Worm (Caenorhabditis elegans): ENCODE results near the gene set-14.
A peak's percentile ranks its signal among the peaks of the same experiment; 100 is the strongest.

The set-14 gene

DNA sequence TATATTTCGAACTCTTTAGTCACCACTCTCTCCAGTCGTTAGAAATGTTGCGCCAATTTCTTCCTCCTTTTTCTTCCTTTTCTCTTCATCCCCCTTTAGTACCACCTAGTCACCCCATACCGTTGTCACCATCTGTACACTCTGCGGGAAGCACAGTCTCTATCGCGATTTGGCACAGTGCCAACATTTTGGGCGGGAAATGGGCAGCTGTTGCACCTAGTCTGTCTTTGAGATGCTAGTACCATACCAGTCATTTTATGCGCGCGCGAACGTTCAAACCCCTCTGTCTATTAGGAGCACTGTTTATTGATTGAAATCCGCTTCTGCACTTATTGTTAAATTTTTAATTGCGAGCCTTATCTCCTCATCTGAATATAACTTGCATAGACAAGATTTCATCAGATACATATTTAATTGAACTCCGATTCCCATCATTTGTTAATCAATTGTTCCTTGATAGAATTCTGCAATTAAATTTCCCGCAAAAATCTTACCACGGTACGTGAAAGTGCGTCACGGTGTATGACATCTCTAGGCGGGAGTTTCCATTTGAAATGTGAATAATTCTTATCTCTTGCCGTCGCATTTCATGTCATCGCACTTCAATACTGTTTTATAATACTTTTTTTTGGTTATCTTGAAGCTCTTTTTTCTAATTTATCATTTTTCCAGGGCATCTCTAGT, 11.2 kb downstream of the set-14 start, which contains the start of gene cdl-1 (continued):
- no peak for TF ChIP-seq daf-19 (GFP tag; conservative IDR thresholded peaks at IDR 0.05)
- no peak for TF ChIP-seq skn-1 (tag; optimal IDR thresholded peaks at IDR 0.05)
- no peak for TF ChIP-seq lir-3 (tag; optimal IDR thresholded peaks at IDR 0.05)
- TF ChIP-seq php-3 (GFP tag; IDR thresholded peaks at IDR 0.05), result no peak
- no peak for TF ChIP-seq F10B5.3 (tag; optimal IDR thresholded peaks at IDR 0.05)
- TF ChIP-seq ceh-44 (GFP tag; IDR thresholded peaks at IDR 0.05), result no peak
- TF ChIP-seq Y5F2A.4 (GFP tag; optimal IDR thresholded peaks at IDR 0.05), result no peak
- no peak for TF ChIP-seq ztf-11 (tag; optimal IDR thresholded peaks at IDR 0.05)
- TF ChIP-seq nhr-102 (tag; optimal IDR thresholded peaks at IDR 0.05), result peak; percentile 33
- TF ChIP-seq F37D6.2 (tag; optimal IDR thresholded peaks at IDR 0.05), result no peak
- TF ChIP-seq Y48G9A.11 (GFP tag; IDR thresholded peaks at IDR 0.05), result no peak
- no peak for TF ChIP-seq zag-1 (tag; optimal IDR thresholded peaks at IDR 0.05)
- no peak for TF ChIP-seq ceh-82 (tag; optimal IDR thresholded peaks at IDR 0.05)
- no peak for TF ChIP-seq hif-1 (tag; optimal IDR thresholded peaks at IDR 0.05)
- TF ChIP-seq ztf-7 (tag; optimal IDR thresholded peaks at IDR 0.05), result no peak
- no peak for TF ChIP-seq unc-39 (tag; optimal IDR thresholded peaks at IDR 0.05)
- no peak for TF ChIP-seq dmd-6 (GFP tag; IDR thresholded peaks at IDR 0.05)
- peak; percentile 4 for TF ChIP-seq nhr-77 (tag; optimal IDR thresholded peaks at IDR 0.05)
- peak; percentile 37 for TF ChIP-seq nhr-11 (tag; optimal IDR thresholded peaks at IDR 0.05)
- TF ChIP-seq ZK546.5 (tag; optimal IDR thresholded peaks at IDR 0.05), result no peak
- TF ChIP-seq lin-39 (tag; optimal IDR thresholded peaks at IDR 0.05), result no peak
- no peak for TF ChIP-seq tag-97 (GFP tag; IDR thresholded peaks at IDR 0.05)
- TF ChIP-seq lin-38 (GFP tag; IDR thresholded peaks at IDR 0.05), result peak; percentile 73
- TF ChIP-seq aly-2 (tag; optimal IDR thresholded peaks at IDR 0.05), result no peak
- TF ChIP-seq T20F7.1 (GFP tag; optimal IDR thresholded peaks at IDR 0.05), result no peak
- TF ChIP-seq unc-62 (GFP tag; optimal IDR thresholded peaks at IDR 0.05 in 1 of 2), result peak in 1 of 2 experiments; percentile 65
- TF ChIP-seq unc-62 (tag; optimal IDR thresholded peaks at IDR 0.05), result no peak
- peak; percentile 44 for TF ChIP-seq hlh-11 (tag; optimal IDR thresholded peaks at IDR 0.05)
- TF ChIP-seq dve-1 (tag; optimal IDR thresholded peaks at IDR 0.05; ENCODE audit: insufficient read depth), result no peak
- TF ChIP-seq mxl-3 (GFP tag; optimal IDR thresholded peaks at IDR 0.05), result no peak
- peak in 1 of 2 experiments; percentile 84 for TF ChIP-seq lsy-2 (tag; optimal IDR thresholded peaks at IDR 0.05)
- TF ChIP-seq F26F4.8 (GFP tag; conservative IDR thresholded peaks at IDR 0.05), result no peak
- TF ChIP-seq set-16 (GFP tag; IDR thresholded peaks at IDR 0.05), result no peak
- no peak for TF ChIP-seq daf-16 (GFP tag; optimal IDR thresholded peaks at IDR 0.05)
- peak; percentile 65 for TF ChIP-seq daf-16 (tag; optimal IDR thresholded peaks at IDR 0.05)

DNA sequence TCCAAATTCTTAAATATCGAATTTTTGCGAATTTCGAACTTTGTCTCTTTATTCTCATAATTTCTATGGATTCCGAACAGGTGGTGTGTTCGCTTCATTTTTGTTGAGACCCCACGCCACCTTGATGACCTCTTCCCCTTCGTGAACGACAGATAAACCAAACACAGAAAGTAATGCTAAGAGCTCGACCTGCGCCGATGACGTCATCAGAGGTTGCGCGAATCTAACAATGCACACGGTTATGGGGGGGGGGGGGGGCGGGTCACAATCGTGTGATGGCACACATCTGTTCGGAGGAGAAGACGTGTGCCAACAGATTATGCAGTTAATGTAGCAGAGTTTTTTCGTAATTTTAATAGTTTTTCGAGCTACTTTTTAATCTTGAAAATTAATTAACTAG, 11.8 kb downstream of the set-14 start:
- no peak for TF ChIP-seq dpl-1 (GFP tag; optimal IDR thresholded peaks at IDR 0.05)
- no peak for TF ChIP-seq lim-7 (GFP tag; IDR thresholded peaks at IDR 0.05)
- TF ChIP-seq T26A8.4 (GFP tag; IDR thresholded peaks at IDR 0.05), result no peak
- no peak for TF ChIP-seq Y75B8A.6 (GFP tag; IDR thresholded peaks at IDR 0.05)
- no peak for TF ChIP-seq ceh-20 (GFP tag; IDR thresholded peaks at IDR 0.05)
- TF ChIP-seq lin-1 (GFP tag; IDR thresholded peaks at IDR 0.05), result no peak

Measured in whole organism, L4 larva.